Fruit fly (Drosophila melanogaster) whole organism: ENCODE measurements around the gene CG9135.

Experiments used
- CG8478 ChIP-seq: fragments of >200 bp; optimal IDR thresholded peaks from 2 replicates; lab custom pipeline; 2018; ENCODE audit warnings: inconsistent platforms
- psq ChIP-seq: fragments of >200 bp; optimal IDR thresholded peaks from 2 replicates; lab custom pipeline; 2017

DNA sequence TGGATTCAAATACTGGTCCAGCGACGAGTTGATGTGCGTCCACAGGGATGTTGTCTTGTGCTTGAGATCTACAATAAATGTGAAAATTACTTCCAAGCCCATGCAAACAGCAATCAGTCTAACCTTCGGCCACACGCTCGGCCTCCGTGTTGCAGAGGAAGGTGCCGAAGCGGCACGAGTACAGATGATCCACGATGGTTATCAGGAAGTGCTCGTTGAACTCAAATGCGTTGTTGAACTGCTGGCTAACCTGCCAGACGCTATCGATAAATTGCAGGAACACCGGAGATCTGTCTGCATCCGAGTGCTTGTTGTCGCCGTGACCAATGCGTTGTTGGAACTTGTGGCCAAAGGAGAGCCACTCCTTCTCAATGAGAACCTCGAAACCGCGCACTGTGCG, 15.4 kb upstream of the CG9135 start:
- no peak for TF ChIP-seq psq (lab: Kevin White, UChicago)
- TF ChIP-seq CG8478 = no peak
